Worm (Caenorhabditis elegans): ENCODE measurements around the gene immt-2.

DNA sequence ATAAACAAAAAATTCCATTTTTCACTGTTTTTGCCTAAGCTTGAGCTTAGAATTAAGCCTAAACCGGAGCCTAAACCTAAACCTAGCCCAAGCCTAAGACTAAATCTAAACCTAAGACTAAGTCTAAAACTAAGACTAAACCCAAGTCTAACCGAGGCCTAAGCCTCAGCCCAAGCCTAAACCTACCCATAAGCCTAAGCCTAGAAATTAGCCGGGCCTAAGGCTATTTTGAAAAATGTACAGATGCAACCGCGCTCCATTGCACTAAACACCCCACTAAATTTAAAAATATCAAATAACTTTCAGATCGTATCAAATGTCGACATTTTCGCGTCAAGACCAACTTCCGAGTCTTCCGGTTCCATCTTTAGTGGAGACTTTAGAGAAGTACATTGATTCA is 26.2 kb downstream of the immt-2 start, which contains the start of gene T20B3.1:
- TF ChIP-seq egrh-3 (GFP tag; IDR thresholded peaks at IDR 0.05) (no peak), lin-35 (GFP tag; optimal IDR thresholded peaks at IDR 0.05) (no peak), B0019.2 (GFP tag; conservative IDR thresholded peaks at IDR 0.05) (no peak), B0336.3 (GFP tag; IDR thresholded peaks at IDR 0.05) (no peak), egl-18 (GFP tag; IDR thresholded peaks at IDR 0.05) (no peak)
